Fruit fly (Drosophila melanogaster) whole organism, wandering third instar larva: Measurements from ENCODE around the gene PGRP-SB1.
A peak's percentile ranks its signal among the peaks of the same experiment; 100 is the strongest.

Experiments used
- Abd-B ChIP-seq: fragments of >200 bp; optimal IDR thresholded peaks from 2 replicates; lab custom pipeline; 2017; ENCODE audit warnings: missing biosample characterization, missing genetic modification characterization
- CG32264 ChIP-seq: fragments of 200-800 bp; sonication (Bioruptor generic); optimal IDR thresholded peaks from 2 replicates; lab custom pipeline; 2016; ENCODE audit warnings: missing biosample characterization, missing genetic modification characterization
- CG9705 ChIP-seq: fragments of 200-800 bp; sonication (Bioruptor generic); optimal IDR thresholded peaks from 2 replicates; lab custom pipeline; 2018; ENCODE audit warnings: missing biosample characterization, mild to moderate bottlenecking, missing genetic modification characterization
- CrebA ChIP-seq: fragments of 200-800 bp; sonication (Bioruptor generic); optimal IDR thresholded peaks from 2 replicates; lab custom pipeline; 2016; ENCODE audit warnings: missing biosample characterization, mild to moderate bottlenecking, missing genetic modification characterization, borderline replicate concordance
- Dfd ChIP-seq: fragments of >200 bp; optimal IDR thresholded peaks from 2 replicates; lab custom pipeline; 2017; ENCODE audit warnings: missing biosample characterization, missing genetic modification characterization
- Dif ChIP-seq: fragments of 200-275, 200-300 bp; sonication (Bioruptor generic); optimal IDR thresholded peaks from 2 replicates; lab custom pipeline; 2018; ENCODE audit warnings: missing biosample characterization, missing genetic modification characterization; ENCODE audit not compliant: partially characterized antibody
- GATAd ChIP-seq: sonication (Bioruptor generic); optimal IDR thresholded peaks from 2 replicates; lab custom pipeline; 2016; ENCODE audit warnings: missing biosample characterization, missing genetic modification characterization
- HLH106 ChIP-seq: fragments of 200-800 bp; optimal IDR thresholded peaks from 3 replicates; lab custom pipeline; 2019; ENCODE audit warnings: missing biosample characterization, mild to moderate bottlenecking, missing genetic modification characterization, moderate library complexity
- Hnf4 ChIP-seq: fragments of 200-800 bp; sonication (Bioruptor generic); optimal IDR thresholded peaks from 2 replicates; lab custom pipeline; 2016; ENCODE audit warnings: missing biosample characterization, mild to moderate bottlenecking, missing genetic modification characterization
- Hr78 ChIP-seq: fragments of >200 bp; optimal IDR thresholded peaks from 2 replicates; lab custom pipeline; 2017; ENCODE audit warnings: missing biosample characterization, missing genetic modification characterization
- Jra ChIP-seq: sonication (Bioruptor generic); optimal IDR thresholded peaks from 2 replicates; lab custom pipeline; 2016; ENCODE audit warnings: missing biosample characterization, missing genetic modification characterization
- Mio ChIP-seq: sonication (Bioruptor generic); optimal IDR thresholded peaks from 2 replicates; lab custom pipeline; 2016; ENCODE audit warnings: missing biosample characterization, missing genetic modification characterization
- Myc ChIP-seq: fragments of >200 bp; optimal IDR thresholded peaks from 2 replicates; lab custom pipeline; 2017
- N ChIP-seq: fragments of >200 bp; optimal IDR thresholded peaks from 2 replicates; lab custom pipeline; 2018; ENCODE audit warnings: missing biosample characterization, missing external identifiers, missing genetic modification characterization
- OdsH ChIP-seq: fragments of 200-800 bp; sonication (Bioruptor generic); optimal IDR thresholded peaks from 2 replicates; lab custom pipeline; 2016; ENCODE audit warnings: missing biosample characterization, mild to moderate bottlenecking, missing genetic modification characterization
- Rel ChIP-seq, 2 experiments: fragments of 200-800 bp; sonication (Bioruptor generic) in 1 of 2; optimal IDR thresholded peaks; 2 replicates in 1 of 2; 3 replicates in 1 of 2; lab custom pipeline; 2016 to 2019; ENCODE audit warnings: mild to moderate bottlenecking in 2 of 2, missing biosample characterization in 2 of 2, missing genetic modification characterization in 2 of 2, moderate library complexity in 1 of 2
- Sp1 ChIP-seq: fragments of 200-800 bp; sonication (Bioruptor generic); optimal IDR thresholded peaks from 3 replicates; lab custom pipeline; 2019; ENCODE audit warnings: missing biosample characterization, mild to moderate bottlenecking, missing genetic modification characterization, moderate library complexity
- Vsx2 ChIP-seq: fragments of 200-300, 225-300 bp; sonication (Bioruptor generic); optimal IDR thresholded peaks from 2 replicates; lab custom pipeline; 2018; ENCODE audit warnings: missing biosample characterization, missing genetic modification characterization; ENCODE audit not compliant: partially characterized antibody
- br ChIP-seq: fragments of 200-800 bp; sonication (Bioruptor generic); optimal IDR thresholded peaks from 2 replicates; lab custom pipeline; 2016; ENCODE audit warnings: missing biosample characterization, missing genetic modification characterization
- brk ChIP-seq: fragments of 200-800 bp; sonication (Bioruptor generic); optimal IDR thresholded peaks from 2 replicates; lab custom pipeline; 2016; ENCODE audit warnings: missing biosample characterization, mild to moderate bottlenecking, missing genetic modification characterization
- dl ChIP-seq, 2 experiments: fragments of 175-275, 200-275 bp in 1 of 2; fragments of 200-275 bp in 1 of 2; sonication (Bioruptor generic); optimal IDR thresholded peaks; lab custom pipeline; 2018; ENCODE audit warnings: mild to moderate bottlenecking in 2 of 2, missing biosample characterization in 2 of 2, missing genetic modification characterization in 2 of 2, moderate library complexity in 2 of 2; ENCODE audit not compliant: partially characterized antibody in 2 of 2, insufficient read depth in 1 of 2
- dmrt93B ChIP-seq: fragments of 200-800 bp; sonication (Bioruptor generic); optimal IDR thresholded peaks from 2 replicates; lab custom pipeline; 2018; ENCODE audit warnings: missing biosample characterization, mild to moderate bottlenecking, missing genetic modification characterization
- ey ChIP-seq: fragments of 200-800 bp; sonication (Bioruptor generic); optimal IDR thresholded peaks from 2 replicates; lab custom pipeline; 2016; ENCODE audit warnings: missing biosample characterization, missing genetic modification characterization
- foxo ChIP-seq, 2 experiments: fragments of 200-800 bp; sonication (Bioruptor generic); optimal IDR thresholded peaks; 2 replicates in 1 of 2; 3 replicates in 1 of 2; lab custom pipeline; 2016 to 2017; ENCODE audit warnings: missing biosample characterization in 2 of 2, missing genetic modification characterization in 2 of 2
- fru ChIP-seq: fragments of 200-800 bp; sonication (Bioruptor generic); optimal IDR thresholded peaks from 3 replicates; lab custom pipeline; 2016; ENCODE audit warnings: missing biosample characterization, mild to moderate bottlenecking, missing genetic modification characterization
- h ChIP-seq: fragments of 200-800 bp; sonication (Bioruptor generic); optimal IDR thresholded peaks from 3 replicates; lab custom pipeline; 2016; ENCODE audit warnings: missing biosample characterization, mild to moderate bottlenecking, missing genetic modification characterization
- jim ChIP-seq: fragments of 175-275, 200-325 bp; sonication (Bioruptor generic); optimal IDR thresholded peaks from 2 replicates; lab custom pipeline; 2016; ENCODE audit warnings: missing biosample characterization, mild to moderate bottlenecking, missing genetic modification characterization
- pan ChIP-seq: fragments of >200 bp; optimal IDR thresholded peaks from 2 replicates; lab custom pipeline; 2017
- psq ChIP-seq: fragments of 200-800 bp; sonication (Bioruptor generic); optimal IDR thresholded peaks from 3 replicates; lab custom pipeline; 2017; ENCODE audit warnings: missing biosample characterization, mild to moderate bottlenecking, missing genetic modification characterization, moderate library complexity
- rgr ChIP-seq: fragments of 200-800 bp; sonication (Bioruptor generic); optimal IDR thresholded peaks from 3 replicates; lab custom pipeline; 2016; ENCODE audit warnings: missing biosample characterization, mild to moderate bottlenecking, missing genetic modification characterization
- sage ChIP-seq: fragments of 200-800 bp; sonication (Bioruptor generic); optimal IDR thresholded peaks from 2 replicates; lab custom pipeline; 2016; ENCODE audit warnings: missing biosample characterization, mild to moderate bottlenecking, missing genetic modification characterization
- sv ChIP-seq: fragments of 200-800 bp; sonication (Bioruptor generic); optimal IDR thresholded peaks from 3 replicates; lab custom pipeline; 2016; ENCODE audit warnings: missing biosample characterization, missing genetic modification characterization
- tai ChIP-seq: sonication (Bioruptor generic); optimal IDR thresholded peaks from 2 replicates; lab custom pipeline; 2016; ENCODE audit warnings: missing biosample characterization, missing genetic modification characterization
- woc ChIP-seq: sonication (Bioruptor generic); optimal IDR thresholded peaks from 2 replicates; lab custom pipeline; 2016; ENCODE audit warnings: missing biosample characterization, mild to moderate bottlenecking, missing genetic modification characterization

PGRP-SB1 gene

dm6 chr3L:16755189-16755588 is 27.4 kb upstream of the PGRP-SB1 start, which contains the start of gene CG42852:
CG42852 (plus strand) TSS chr3L:16755489.
- TF ChIP-seq Sp1 (GFP tag; lab: Kevin White, UChicago) (no peak), Jra (GFP tag; lab: Kevin White, UChicago) (no peak), Myc (lab: Kevin White, UChicago) (no peak), GATAd (GFP tag; lab: Kevin White, UChicago) (no peak)
- TF ChIP-seq, all 38 proteins: peak for 0

dm6 chr3L:16752402-16753096 is 24.8 kb upstream of the PGRP-SB1 start:
- peak; percentile 10 for TF ChIP-seq fru (GFP tag; lab: Kevin White, UChicago)
- no peak for TF ChIP-seq pan
- no peak for TF ChIP-seq Dif (GFP tag; lab: Kevin White, UChicago)
- TF ChIP-seq br = peak; percentile 3
- TF ChIP-seq h (GFP tag; lab: Kevin White, UChicago) = peak; percentile 9
- TF ChIP-seq Abd-B (GFP tag; lab: Kevin White, UChicago) = no peak
- TF ChIP-seq foxo (GFP tag; optimal IDR thresholded peaks at IDR 0.05; lab: Kevin White, UChicago) = peak in 1 of 2 experiments; percentile 6
- TF ChIP-seq, all 38 proteins: peak for 4

- TF ChIP-seq HLH106 (tag; lab: Kevin White, UChicago) (no peak), ey (GFP tag; lab: Kevin White, UChicago) (no peak), Rel (GFP tag; optimal IDR thresholded peaks at IDR 0.05; lab: Kevin White, UChicago) (no peak), Rel (tag; optimal IDR thresholded peaks at IDR 0.05; lab: Kevin White, UChicago) (no peak), OdsH (GFP tag; lab: Kevin White, UChicago) (no peak), CG32264 (GFP tag; lab: Kevin White, UChicago) (no peak), Hnf4 (no peak), Vsx2 (GFP tag; lab: Kevin White, UChicago) (no peak), CG9705 (GFP tag; lab: Kevin White, UChicago) (no peak), Dfd (GFP tag; lab: Kevin White, UChicago) (no peak), Mio (no peak), brk (no peak), br (no peak), dmrt93B (no peak), h (GFP tag; lab: Kevin White, UChicago) (no peak), N (no peak), jim (GFP tag; lab: Kevin White, UChicago) (no peak), rgr (GFP tag; lab: Kevin White, UChicago) (no peak), Dif (GFP tag; lab: Kevin White, UChicago) (no peak), Hr78 (no peak)
Measured at dm6 chr3L:16751487-16752054, 23.8 kb upstream of the PGRP-SB1 start.

- TF ChIP-seq pan (peak; percentile 26), Dif (GFP tag; lab: Kevin White, UChicago) (no peak)
Measured at dm6 chr3L:16750750-16751149, 23.0 kb upstream of the PGRP-SB1 start.

- TF ChIP-seq Dfd (GFP tag; lab: Kevin White, UChicago) = no peak
- TF ChIP-seq rgr (GFP tag; lab: Kevin White, UChicago) = no peak
- TF ChIP-seq psq (GFP tag; lab: Kevin White, UChicago) = no peak
- no peak for TF ChIP-seq CG9705 (GFP tag; lab: Kevin White, UChicago)
- no peak for TF ChIP-seq Jra (GFP tag; lab: Kevin White, UChicago)
- TF ChIP-seq Dif (GFP tag; lab: Kevin White, UChicago) = no peak
- TF ChIP-seq jim (GFP tag; lab: Kevin White, UChicago) = no peak
- TF ChIP-seq sv (GFP tag; lab: Kevin White, UChicago) = no peak
- no peak for TF ChIP-seq Mio
Measured at dm6 chr3L:16749726-16750125, 21.9 kb upstream of the PGRP-SB1 start.

dm6 chr3L:16748343-16748742 is 20.6 kb upstream of the PGRP-SB1 start:
- TF ChIP-seq foxo (GFP tag; optimal IDR thresholded peaks at IDR 0.05; lab: Kevin White, UChicago) (peak in 1 of 2 experiments; percentile 28), Sp1 (GFP tag; lab: Kevin White, UChicago) (peak; percentile 44), rgr (GFP tag; lab: Kevin White, UChicago) (peak; percentile 2), jim (GFP tag; lab: Kevin White, UChicago) (no peak), psq (GFP tag; lab: Kevin White, UChicago) (peak; percentile 16), OdsH (GFP tag; lab: Kevin White, UChicago) (peak; percentile 11), Jra (GFP tag; lab: Kevin White, UChicago) (no peak), HLH106 (tag; lab: Kevin White, UChicago) (peak; percentile 46), sage (GFP tag; lab: Kevin White, UChicago) (no peak), CG32264 (GFP tag; lab: Kevin White, UChicago) (no peak), h (GFP tag; lab: Kevin White, UChicago) (peak; percentile 25), fru (GFP tag; lab: Kevin White, UChicago) (peak; percentile 28), dl (GFP tag; optimal IDR thresholded peaks at IDR 0.05; lab: Kevin White, UChicago; ENCODE audit: insufficient read depth in 1 of 2, partially characterized antibody in 2 of 2) (no peak), woc (no peak), CrebA (GFP tag; lab: Kevin White, UChicago) (no peak), Vsx2 (GFP tag; lab: Kevin White, UChicago) (no peak), tai (GFP tag; lab: Kevin White, UChicago) (no peak)
